Worm (Caenorhabditis elegans) whole organism, L4 larva: ENCODE measurements around the gene oac-15.

Experiments used
- ceh-32 ChIP-seq: sonication (generic microtip); optimal IDR thresholded peaks from 2 replicates; lab custom pipeline; 2016; ENCODE audit warnings: mild to moderate bottlenecking, missing genetic modification characterization, missing compliant biosample characterization; ENCODE audit not compliant: poor library complexity
- saeg-2 ChIP-seq: fragments of 200-800 bp; sonication (Bioruptor generic); IDR thresholded peaks from 2 replicates; pipeline ENCODE4 v1.3.6; 2022; ENCODE audit warnings: missing genetic modification reagents, missing genetic modification characterization, missing compliant biosample characterization

DNA sequence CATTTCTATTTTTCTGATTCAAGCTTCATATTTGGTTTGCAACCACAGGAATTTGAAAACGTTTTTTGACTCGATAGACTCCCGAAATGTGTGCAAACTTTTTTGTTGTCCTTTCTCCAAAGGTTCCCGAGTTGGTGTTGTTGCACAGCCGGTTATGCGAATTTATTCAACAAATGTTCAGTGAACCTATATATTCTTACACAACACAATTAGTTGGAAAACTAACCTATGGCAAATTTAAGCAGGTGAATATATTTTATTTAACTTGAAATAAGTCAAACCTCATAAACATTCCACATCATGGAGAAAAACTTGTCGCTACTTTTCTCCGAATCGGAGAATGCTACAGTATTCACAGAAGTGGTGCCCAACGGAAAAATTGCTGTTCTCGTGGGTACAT, 26.4 kb downstream of the oac-15 start, which contains the start of gene srz-14:
- TF ChIP-seq ceh-32 (tag; lab: Kevin White, UChicago) (no peak), saeg-2 (no peak)
